Worm (Caenorhabditis elegans) whole organism, L1 larva: ENCODE measurements around the gene C29F3.7.

ENCODE experiments used
- ama-1 ChIP-seq: fragments of 150-350 bp; optimal IDR thresholded peaks from 2 replicates; lab custom pipeline; 2014
- blmp-1 ChIP-seq: fragments of 150-350 bp; optimal IDR thresholded peaks from 2 replicates; lab custom pipeline; 2014; ENCODE audit warnings: missing biosample characterization, missing genetic modification characterization
- ets-5 ChIP-seq: fragments of 200-800 bp; sonication (Bioruptor generic); IDR thresholded peaks from 2 replicates; pipeline ENCODE4 v1.3.6; 2022; ENCODE audit warnings: missing genetic modification characterization, missing compliant biosample characterization
- lin-39 ChIP-seq: fragments of 150-350 bp; optimal IDR thresholded peaks from 2 replicates; lab custom pipeline; 2014; ENCODE audit warnings: missing biosample characterization, missing genetic modification reagents, missing genetic modification characterization
- lsy-2 ChIP-seq, 2 experiments: fragments of 150-350 bp; optimal IDR thresholded peaks; 2 replicates each; lab custom pipeline; 2014; ENCODE audit warnings: missing biosample characterization in 2 of 2, missing genetic modification characterization in 2 of 2
- nhr-237 ChIP-seq: fragments of 150-350 bp; optimal IDR thresholded peaks from 2 replicates; lab custom pipeline; 2014; ENCODE audit warnings: missing biosample characterization, missing genetic modification characterization
- snpc-4 ChIP-seq: fragments of 150-350 bp; optimal IDR thresholded peaks from 2 replicates; lab custom pipeline; 2014; ENCODE audit warnings: missing biosample characterization, missing genetic modification characterization
- sox-4 ChIP-seq: sonication (generic microtip); optimal IDR thresholded peaks from 2 replicates; lab custom pipeline; 2016; ENCODE audit warnings: missing genetic modification characterization, missing compliant biosample characterization
- unc-130 ChIP-seq: fragments of 150-350 bp; optimal IDR thresholded peaks from 2 replicates; lab custom pipeline; 2017; ENCODE audit warnings: missing biosample characterization, missing genetic modification characterization, inconsistent platforms
- zip-4 ChIP-seq: fragments of 200-800 bp; sonication (Bioruptor generic); optimal IDR thresholded peaks from 2 replicates; lab custom pipeline; 2018; ENCODE audit warnings: mild to moderate bottlenecking, missing genetic modification characterization, moderate library complexity, missing compliant biosample characterization

DNA sequence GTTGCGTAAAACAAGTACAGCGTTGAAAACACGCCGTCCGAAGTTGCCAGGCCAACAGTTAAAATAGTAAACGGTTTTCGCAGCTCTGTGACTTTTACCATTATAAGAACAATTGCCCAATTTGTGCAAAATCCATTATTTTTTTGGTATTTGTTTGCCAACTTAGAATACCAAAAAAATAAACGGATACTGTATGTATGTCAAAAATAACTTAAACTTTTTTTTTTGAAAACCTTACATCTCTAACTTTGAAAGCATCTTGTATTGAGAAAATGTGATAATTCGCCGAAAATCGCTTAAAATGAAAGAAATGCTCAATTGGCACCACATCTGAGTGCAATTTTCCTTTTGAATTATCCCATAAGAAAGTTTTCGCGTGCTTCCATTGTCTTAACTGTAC is 44.0 kb downstream of the C29F3.7 start, which contains the start of gene fbxa-199:
- TF ChIP-seq lin-39 (tag; lab: Kevin White, UChicago) (no peak), ama-1 (no peak), nhr-237 (no peak), zip-4 (GFP tag; lab: Kevin White, UChicago) (no peak), unc-130 (tag; lab: Kevin White, UChicago) (no peak), blmp-1 (tag; lab: Kevin White, UChicago) (no peak), snpc-4 (tag; lab: Kevin White, UChicago) (no peak), sox-4 (no peak), lsy-2 (tag; optimal IDR thresholded peaks at IDR 0.05; lab: Kevin White, UChicago) (no peak), ets-5 (GFP tag; lab: Robert Waterston, UW) (no peak)
